Worm (Caenorhabditis elegans) whole organism, L4/young adult: ENCODE measurements around the gene R13A5.10.

ENCODE experiments used
- dao-5 ChIP-seq: sonication (generic microtip); optimal IDR thresholded peaks from 2 replicates; lab custom pipeline; 2016; ENCODE audit warnings: missing genotype, missing genetic modification characterization, moderate library complexity, missing compliant biosample characterization
- him-1 ChIP-seq: sonication (generic microtip); optimal IDR thresholded peaks from 2 replicates; lab custom pipeline; 2016; ENCODE audit warnings: missing genotype, missing genetic modification reagents, missing genetic modification characterization, missing compliant biosample characterization

DNA sequence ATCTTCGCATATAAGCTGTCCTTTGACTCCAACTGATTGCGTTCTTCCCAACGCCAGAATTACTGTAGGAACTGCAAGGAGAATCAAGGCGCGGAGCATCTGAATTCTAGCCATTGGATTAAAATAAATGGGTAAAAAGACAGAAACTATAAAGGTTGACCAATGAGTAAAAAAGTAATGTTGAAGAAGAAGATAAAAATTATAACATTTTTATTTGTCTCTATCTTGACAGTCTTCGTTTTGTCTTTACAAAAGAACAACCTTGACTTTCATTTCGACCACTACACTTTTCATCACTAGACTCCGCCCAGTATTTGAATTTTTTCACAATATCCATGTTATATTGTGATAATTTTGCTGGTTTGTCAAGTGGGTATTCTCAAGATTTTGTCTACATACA lies 17.5 kb downstream of the R13A5.10 start, which contains the start of gene ttr-8:
- no peak for TF ChIP-seq dao-5 (tag; lab: Kevin White, UChicago)
- no peak for TF ChIP-seq him-1
